Fruit fly (Drosophila melanogaster): Measurements from ENCODE around the gene CG15544.

The CG15544 gene

dm6 chr3R:30789363-30789762 lies 38.3 kb upstream of the CG15544 start (continued):
- TF ChIP-seq Nf-YA (GFP tag; IDR thresholded peaks at IDR 0.05) (0 out of 2 replicates have a peak, but pooled peaks have one; percentile 57), Trl (optimal IDR thresholded peaks at IDR 0.05) (no peak), Trl (GFP tag; optimal IDR thresholded peaks at IDR 0.05) (peak; percentile 39), Drgx (GFP tag; IDR thresholded peaks at IDR 0.05) (peak; percentile 68), Doc3 (GFP tag; IDR thresholded peaks at IDR 0.05; ENCODE audit: partially characterized antibody) (0 out of 3 replicates have a peak, but pooled peaks have one; percentile 8), chm (GFP tag; IDR thresholded peaks at IDR 0.05) (peak; percentile 38; the same call in 1 of the 2 replicates), Sry-δ (GFP tag; optimal IDR thresholded peaks at IDR 0.05) (peak; percentile 20), CG14667 (GFP tag; IDR thresholded peaks at IDR 0.05) (peak; percentile 40; the same call in 1 of the 2 replicates), CG30403 (GFP tag; optimal IDR thresholded peaks at IDR 0.05) (peak; percentile 37), ATbp (GFP tag; optimal IDR thresholded peaks at IDR 0.05) (peak; percentile 28), bbx (GFP tag; IDR thresholded peaks at IDR 0.05; ENCODE audit: partially characterized antibody) (peak; percentile 82), grau (tag; optimal IDR thresholded peaks at IDR 0.05) (peak; percentile 18), CG9727 (GFP tag; optimal IDR thresholded peaks at IDR 0.05) (peak; percentile 23), dpn (GFP tag; optimal IDR thresholded peaks at IDR 0.05) (peak in 1 of 2 experiments; percentile 11), CoRest (tag; optimal IDR thresholded peaks at IDR 0.05) (peak; percentile 5), dmrt99B (tag; optimal IDR thresholded peaks at IDR 0.05) (peak; percentile 61), Doc2 (GFP tag; IDR thresholded peaks at IDR 0.05) (no peak), CG32772 (GFP tag; IDR thresholded peaks at IDR 0.05) (peak; percentile 26; the same call in 1 of the 2 replicates), CG16815 (GFP tag; optimal IDR thresholded peaks at IDR 0.05) (no peak), az2 (GFP tag; optimal IDR thresholded peaks at IDR 0.05) (peak; percentile 12), sima (GFP tag; optimal IDR thresholded peaks at IDR 0.05) (peak; percentile 7), Hr51 (GFP tag; optimal IDR thresholded peaks at IDR 0.05) (peak in 1 of 2 experiments; percentile 21), CG7839 (tag; optimal IDR thresholded peaks at IDR 0.05) (peak; percentile 62), tna (GFP tag; IDR thresholded peaks at IDR 0.05; ENCODE audit: partially characterized antibody) (peak; percentile 52; the same call in 1 of the 2 replicates), CG1024 (GFP tag; IDR thresholded peaks at IDR 0.05) (peak; percentile 33; the same call in 1 of the 2 replicates), D19B (GFP tag; optimal IDR thresholded peaks at IDR 0.05) (no peak), CG10431 (GFP tag; optimal IDR thresholded peaks at IDR 0.05) (no peak), CG14710 (tag; optimal IDR thresholded peaks at IDR 0.05) (peak; percentile 36), row (GFP tag; IDR thresholded peaks at IDR 0.05) (peak; percentile 38; the same call in 1 of the 3 replicates), C15 (GFP tag; IDR thresholded peaks at IDR 0.05) (0 out of 3 replicates have a peak, but pooled peaks have one; percentile 59), Neu2 (GFP tag; optimal IDR thresholded peaks at IDR 0.05; ENCODE audit: borderline replicate concordance) (no peak), HmgD (GFP tag; optimal IDR thresholded peaks at IDR 0.05) (no peak), pho (GFP tag; optimal IDR thresholded peaks at IDR 0.05) (peak; percentile 0), CG14014 (GFP tag; IDR thresholded peaks at IDR 0.05) (peak; percentile 87), HmgZ (tag; optimal IDR thresholded peaks at IDR 0.05) (no peak), bsh (GFP tag; optimal IDR thresholded peaks at IDR 0.05) (peak in 1 of 2 experiments; percentile 30), vvl (GFP tag; IDR thresholded peaks at IDR 0.05) (peak; percentile 93), ssp (GFP tag; IDR thresholded peaks at IDR 0.05) (peak; percentile 54), Atf3 (GFP tag; optimal IDR thresholded peaks at IDR 0.05) (no peak), CG34224 (GFP tag; IDR thresholded peaks at IDR 0.05; ENCODE audit: partially characterized antibody) (peak; percentile 83), cas (GFP tag; IDR thresholded peaks at IDR 0.05) (peak; percentile 76; the same call in 1 of the 2 replicates), Xrp1 (GFP tag; IDR thresholded peaks at IDR 0.05) (peak; percentile 83), CG7963 (GFP tag; IDR thresholded peaks at IDR 0.05; ENCODE audit: partially characterized antibody) (0 out of 3 replicates have a peak, but pooled peaks have one; percentile 51), maf-S (GFP tag; optimal IDR thresholded peaks at IDR 0.05) (peak; percentile 25), p53 (GFP tag; optimal IDR thresholded peaks at IDR 0.05) (no peak), CG17361 (GFP tag; IDR thresholded peaks at IDR 0.05) (peak; percentile 78), Dip3 (GFP tag; optimal IDR thresholded peaks at IDR 0.05) (peak; percentile 55), rib (GFP tag; IDR thresholded peaks at IDR 0.05) (peak; percentile 40; the same call in 1 of the 2 replicates), Bgb (GFP tag; IDR thresholded peaks at IDR 0.05; ENCODE audit: partially characterized antibody) (peak; percentile 75), ken (GFP tag; IDR thresholded peaks at IDR 0.05) (peak; percentile 47; the same call in 1 of the 3 replicates)

Measured in whole organism, embryonic.